Worm (Caenorhabditis elegans) whole organism, early embryonic: Measurements from ENCODE around the gene col-170.

Experiments
- aly-1 ChIP-seq: sonication (generic microtip); optimal IDR thresholded peaks from 2 replicates; lab custom pipeline; 2016; ENCODE audit warnings: missing genetic modification characterization, missing compliant biosample characterization
- ama-1 ChIP-seq: fragments of 150-350 bp; optimal IDR thresholded peaks from 2 replicates; lab custom pipeline; 2014
- ceh-13 ChIP-seq: fragments of 200-800 bp; sonication (Bioruptor generic); optimal IDR thresholded peaks from 2 replicates; lab custom pipeline; 2018; ENCODE audit warnings: mild to moderate bottlenecking, missing genetic modification characterization, missing compliant biosample characterization
- ceh-36 ChIP-seq: sonication (generic microtip); optimal IDR thresholded peaks from 2 replicates; lab custom pipeline; 2016; ENCODE audit warnings: missing genetic modification characterization, inconsistent platforms, missing compliant biosample characterization
- ets-7 ChIP-seq: sonication (generic microtip); optimal IDR thresholded peaks from 2 replicates; lab custom pipeline; 2016; ENCODE audit warnings: missing genotype, missing genetic modification characterization, missing compliant biosample characterization
- flt-1 ChIP-seq: fragments of 200-800 bp; sonication (Bioruptor generic); IDR thresholded peaks from 2 replicates; pipeline ENCODE4 v1.3.6; 2022; ENCODE audit warnings: missing genetic modification characterization, missing compliant biosample characterization
- hmbx-1 ChIP-seq: sonication (generic microtip); optimal IDR thresholded peaks from 2 replicates; lab custom pipeline; 2016; ENCODE audit warnings: mild to moderate bottlenecking, missing genetic modification characterization, missing compliant biosample characterization
- hnd-1 ChIP-seq: sonication (generic microtip); optimal IDR thresholded peaks from 2 replicates; lab custom pipeline; 2016; ENCODE audit warnings: missing genetic modification characterization, missing compliant biosample characterization
- pes-1 ChIP-seq: fragments of 200-800 bp; sonication (Bioruptor generic); IDR thresholded peaks from 2 replicates; pipeline ENCODE4 v1.3.6; 2022; ENCODE audit warnings: missing genetic modification reagents, missing genetic modification characterization, missing compliant biosample characterization
- tbx-37 ChIP-seq: fragments of 200-800 bp; sonication (Bioruptor generic); conservative IDR thresholded peaks from 2 replicates; pipeline ENCODE4 v1.3.6; 2022; ENCODE audit warnings: missing genetic modification reagents, missing genetic modification characterization, missing compliant biosample characterization
- tra-4 ChIP-seq: sonication (generic microtip); optimal IDR thresholded peaks from 2 replicates; lab custom pipeline; 2017; ENCODE audit warnings: missing genetic modification characterization, missing compliant biosample characterization

DNA sequence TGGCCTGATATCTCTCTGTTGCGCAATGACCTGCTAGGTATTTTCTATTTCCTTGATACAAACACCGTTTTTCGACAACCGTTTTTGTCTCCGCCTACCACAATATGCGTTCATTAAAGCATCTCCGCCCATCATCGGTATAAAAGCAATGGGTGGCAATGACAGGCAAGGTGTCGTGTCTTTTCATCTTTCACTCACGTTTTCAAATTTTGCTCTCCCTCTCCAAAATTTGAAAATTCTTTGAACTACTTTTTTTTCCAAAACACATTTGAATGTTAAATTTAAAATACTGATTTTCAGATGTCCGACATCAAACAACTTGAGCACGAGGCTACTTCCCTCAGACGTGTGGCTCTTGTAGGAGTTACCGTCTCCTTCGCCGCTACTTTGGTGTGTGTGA lies 2.6 kb upstream of the col-170 start, which contains the start of gene col-169:
- TF ChIP-seq ceh-13 (GFP tag; lab: Kevin White, UChicago) (no peak), flt-1 (GFP tag; lab: Robert Waterston, UW) (no peak), ets-7 (no peak), hmbx-1 (tag; lab: Kevin White, UChicago) (no peak), pes-1 (no peak), hnd-1 (no peak), tbx-37 (GFP tag; lab: Robert Waterston, UW) (no peak), ama-1 (lab: Kevin White, UChicago) (no peak), aly-1 (tag; lab: Kevin White, UChicago) (no peak), tra-4 (no peak), ceh-36 (tag; lab: Kevin White, UChicago) (no peak)
